Fruit fly (Drosophila melanogaster) whole organism, embryonic: ENCODE data around the gene CG43131.

Source experiments
- Atf-2 ChIP-seq: fragments of 200-800 bp; sonication (Bioruptor generic); optimal IDR thresholded peaks from 2 replicates; lab custom pipeline; 2016; ENCODE audit warnings: missing biosample characterization, missing genetic modification characterization
- BtbVII ChIP-seq: fragments of 200-800 bp; sonication (Bioruptor generic); optimal IDR thresholded peaks from 3 replicates; lab custom pipeline; 2017; ENCODE audit warnings: missing biosample characterization, mild to moderate bottlenecking, missing genetic modification characterization
- CG10959 ChIP-seq: fragments of 200-800 bp; sonication (Bioruptor generic); IDR thresholded peaks from 2 replicates; pipeline ENCODE4 v1.3.6; 2022; ENCODE audit warnings: missing biosample characterization, missing genetic modification characterization
- CG10979 ChIP-seq: fragments of 200-800 bp; sonication (Bioruptor generic); optimal IDR thresholded peaks from 2 replicates; lab custom pipeline; 2018; ENCODE audit warnings: missing biosample characterization, mild to moderate bottlenecking, missing genetic modification characterization, moderate library complexity
- CG13424 ChIP-seq: fragments of 200-800 bp; sonication (Bioruptor generic); optimal IDR thresholded peaks from 2 replicates; lab custom pipeline; 2019; ENCODE audit warnings: missing biosample characterization, mild to moderate bottlenecking, missing genetic modification characterization, moderate library complexity
- CG15269 ChIP-seq: fragments of 200-800 bp; sonication (Bioruptor generic); optimal IDR thresholded peaks from 2 replicates; lab custom pipeline; 2018; ENCODE audit warnings: missing biosample characterization, mild to moderate bottlenecking, missing genetic modification characterization, moderate library complexity
- CG17186 ChIP-seq: fragments of 200-800 bp; sonication (Bioruptor generic); optimal IDR thresholded peaks from 3 replicates; lab custom pipeline; 2017; ENCODE audit warnings: missing biosample characterization, missing genetic modification reagents, missing genetic modification characterization
- CG1832 ChIP-seq: fragments of 200-800 bp; sonication (Bioruptor generic); optimal IDR thresholded peaks from 2 replicates; lab custom pipeline; 2017; ENCODE audit warnings: missing biosample characterization, mild to moderate bottlenecking, missing genetic modification characterization, inconsistent platforms
- CG2129 ChIP-seq: fragments of 200-800 bp; sonication (Bioruptor generic); IDR thresholded peaks from 2 replicates; pipeline ENCODE4 v1.3.6; 2022; ENCODE audit warnings: missing biosample characterization, missing genetic modification characterization; ENCODE audit not compliant: partially characterized antibody
- CG2875 ChIP-seq: fragments of 200-800 bp; sonication (Bioruptor generic); optimal IDR thresholded peaks from 2 replicates; lab custom pipeline; 2017; ENCODE audit warnings: missing biosample characterization, mild to moderate bottlenecking, missing genetic modification characterization, missing genetic modification reagents
- CG31388 ChIP-seq: fragments of 200-800 bp; sonication (Bioruptor generic); optimal IDR thresholded peaks from 2 replicates; lab custom pipeline; 2016; ENCODE audit warnings: missing biosample characterization, missing genetic modification characterization
- CG32532 ChIP-seq: fragments of 200-800 bp; sonication (Bioruptor generic); IDR thresholded peaks from 2 replicates; pipeline ENCODE4 v1.3.6; 2022; ENCODE audit warnings: missing biosample characterization, missing genetic modification characterization
- CG3847 ChIP-seq: fragments of 200-800 bp; sonication (Bioruptor generic); IDR thresholded peaks from 2 replicates; pipeline ENCODE4 v1.3.6; 2022; ENCODE audit warnings: missing biosample characterization, missing genetic modification characterization
- CG4360 ChIP-seq: fragments of 200-800 bp; sonication (Bioruptor generic); IDR thresholded peaks from 2 replicates; pipeline ENCODE4 v1.3.6; 2022; ENCODE audit warnings: missing biosample characterization, missing genetic modification characterization
- CG4424 ChIP-seq: fragments of 200-800 bp; sonication (Bioruptor generic); optimal IDR thresholded peaks from 3 replicates; lab custom pipeline; 2016; ENCODE audit warnings: missing biosample characterization, missing genetic modification characterization
- CG5953 ChIP-seq: fragments of 200-800 bp; sonication (Bioruptor generic); IDR thresholded peaks from 2 replicates; pipeline ENCODE4 v1.3.6; 2022; ENCODE audit warnings: missing biosample characterization, missing genetic modification characterization
- CG6689 ChIP-seq: fragments of 200-800 bp; sonication (Bioruptor generic); IDR thresholded peaks from 2 replicates; pipeline ENCODE4 v1.3.6; 2022; ENCODE audit warnings: missing biosample characterization, missing genetic modification characterization
- CG6854 ChIP-seq: fragments of 200-800 bp; sonication (Bioruptor generic); optimal IDR thresholded peaks from 3 replicates; lab custom pipeline; 2017; ENCODE audit warnings: missing biosample characterization, mild to moderate bottlenecking, missing genetic modification characterization
- CG7271 ChIP-seq: fragments of 200-800 bp; sonication (Bioruptor generic); optimal IDR thresholded peaks from 2 replicates; lab custom pipeline; 2018; ENCODE audit warnings: missing biosample characterization, mild to moderate bottlenecking, missing genetic modification characterization, moderate library complexity
- CG7786 ChIP-seq: fragments of 200-800 bp; sonication (Bioruptor generic); optimal IDR thresholded peaks from 2 replicates; lab custom pipeline; 2016; ENCODE audit warnings: missing biosample characterization, missing genetic modification characterization
- CG8290 ChIP-seq, 3 experiments: fragments of 200-800 bp; sonication (Bioruptor generic); optimal IDR thresholded peaks; 2 replicates each; lab custom pipeline; 2016 to 2019; ENCODE audit warnings: missing biosample characterization in 3 of 3, missing genetic modification characterization in 3 of 3, mild to moderate bottlenecking in 2 of 3, moderate library complexity in 1 of 3
- CG9817 ChIP-seq: fragments of 200-800 bp; sonication (Bioruptor generic); optimal IDR thresholded peaks from 2 replicates; lab custom pipeline; 2018; ENCODE audit warnings: missing biosample characterization, mild to moderate bottlenecking, missing genetic modification characterization, moderate library complexity
- H2.0 ChIP-seq: fragments of 200-800 bp; sonication (Bioruptor generic); IDR thresholded peaks from 2 replicates; pipeline ENCODE4 v1.3.6; 2022; ENCODE audit warnings: missing biosample characterization, missing genetic modification characterization
- Hr39 ChIP-seq: fragments of >200 bp; optimal IDR thresholded peaks from 2 replicates; lab custom pipeline; 2017
- Hr51 ChIP-seq, 2 experiments: fragments of 200-800 bp; sonication (Bioruptor generic); optimal IDR thresholded peaks; 2 replicates in 1 of 2; 3 replicates in 1 of 2; lab custom pipeline; 2016 to 2018; ENCODE audit warnings: missing biosample characterization in 2 of 2, missing genetic modification characterization in 2 of 2, mild to moderate bottlenecking in 1 of 2, moderate library complexity in 1 of 2
- Nf-YA ChIP-seq: fragments of 200-800 bp; sonication (Bioruptor generic); IDR thresholded peaks from 2 replicates; pipeline ENCODE4 v1.3.6; 2022; ENCODE audit warnings: missing biosample characterization, missing genetic modification characterization
- Oaz ChIP-seq: fragments of 200-800 bp; sonication (Bioruptor generic); IDR thresholded peaks from 2 replicates; pipeline ENCODE4 v1.3.6; 2022; ENCODE audit warnings: missing biosample characterization, missing genetic modification characterization
- Ssrp ChIP-seq: fragments of 200-800 bp; sonication (Bioruptor generic); optimal IDR thresholded peaks from 2 replicates; lab custom pipeline; 2018; ENCODE audit warnings: missing biosample characterization, mild to moderate bottlenecking, missing genetic modification characterization, moderate library complexity
- Vsx1 ChIP-seq: fragments of 200-800 bp; sonication (Bioruptor generic); optimal IDR thresholded peaks from 2 replicates; lab custom pipeline; 2017; ENCODE audit warnings: missing biosample characterization, mild to moderate bottlenecking, missing genetic modification characterization, missing genetic modification reagents
- Xrp1 ChIP-seq: fragments of 200-800 bp; sonication (Bioruptor generic); IDR thresholded peaks from 2 replicates; pipeline ENCODE4 v1.3.6; 2022; ENCODE audit warnings: missing biosample characterization, missing genetic modification characterization
- br ChIP-seq: fragments of >200 bp; optimal IDR thresholded peaks from 2 replicates; lab custom pipeline; 2017
- dpn ChIP-seq, 2 experiments: fragments of 200-800 bp; sonication (Bioruptor generic); optimal IDR thresholded peaks; 3 replicates each; lab custom pipeline; 2016; ENCODE audit warnings: missing biosample characterization in 2 of 2, missing genetic modification characterization in 2 of 2
- ewg ChIP-seq: fragments of 200-800 bp; sonication (Bioruptor generic); optimal IDR thresholded peaks from 3 replicates; lab custom pipeline; 2017; ENCODE audit warnings: mild to moderate bottlenecking, missing biosample characterization, missing genetic modification reagents, missing genetic modification characterization
- fd64A ChIP-seq: fragments of 200-800 bp; sonication (Bioruptor generic); optimal IDR thresholded peaks from 3 replicates; lab custom pipeline; 2018; ENCODE audit warnings: missing biosample characterization, mild to moderate bottlenecking, missing genetic modification characterization
- fd96Cb ChIP-seq: fragments of 200-800 bp; sonication (Bioruptor generic); optimal IDR thresholded peaks from 2 replicates; lab custom pipeline; 2018; ENCODE audit warnings: missing biosample characterization, mild to moderate bottlenecking, missing genetic modification characterization, moderate library complexity
- ftz-f1 ChIP-seq: fragments of 200-800 bp; sonication (Bioruptor generic); optimal IDR thresholded peaks from 2 replicates; lab custom pipeline; 2016; ENCODE audit warnings: missing biosample characterization, missing genetic modification characterization
- ham ChIP-seq: fragments of 200-800 bp; sonication (Bioruptor generic); IDR thresholded peaks from 2 replicates; pipeline ENCODE4 v1.3.6; 2022; ENCODE audit warnings: missing biosample characterization, missing genetic modification characterization
- hb ChIP-seq: fragments of 200-800 bp; sonication (Bioruptor generic); IDR thresholded peaks from 3 replicates; pipeline ENCODE4 v1.3.6; 2022; ENCODE audit warnings: missing biosample characterization, missing genetic modification characterization; ENCODE audit not compliant: partially characterized antibody
- jigr1 ChIP-seq: fragments of 200-800 bp; sonication (Bioruptor generic); IDR thresholded peaks from 3 replicates; pipeline ENCODE4 v1.3.6; 2022; ENCODE audit warnings: missing biosample characterization, missing genetic modification characterization
- kay ChIP-seq: fragments of 200-800 bp; sonication (Bioruptor generic); optimal IDR thresholded peaks from 2 replicates; lab custom pipeline; 2016; ENCODE audit warnings: missing biosample characterization, missing genetic modification characterization
- lab ChIP-seq: fragments of 200-800 bp; sonication (Bioruptor generic); optimal IDR thresholded peaks from 3 replicates; lab custom pipeline; 2017; ENCODE audit warnings: missing biosample characterization, missing genetic modification characterization, mild to moderate bottlenecking, moderate library complexity, missing genetic modification reagents
- lilli ChIP-seq: fragments of 200-800 bp; sonication (Bioruptor generic); optimal IDR thresholded peaks from 3 replicates; lab custom pipeline; 2016; ENCODE audit warnings: missing biosample characterization, missing genetic modification characterization
- nmo ChIP-seq: fragments of 200-800 bp; sonication (Bioruptor generic); optimal IDR thresholded peaks from 2 replicates; lab custom pipeline; 2018; ENCODE audit warnings: missing biosample characterization, mild to moderate bottlenecking, missing genetic modification characterization, moderate library complexity
- pb ChIP-seq: fragments of 200-800 bp; sonication (Bioruptor generic); optimal IDR thresholded peaks from 3 replicates; lab custom pipeline; 2016; ENCODE audit warnings: missing biosample characterization, missing genetic modification characterization
- pnt ChIP-seq: fragments of 200-800 bp; sonication (Bioruptor generic); optimal IDR thresholded peaks from 3 replicates; lab custom pipeline; 2016; ENCODE audit warnings: missing biosample characterization, missing genetic modification characterization
- prd ChIP-seq, 3 experiments: fragments of >200 bp in 2 of 3; fragments of 200-800 bp in 1 of 3; sonication (Bioruptor generic) in 1 of 3; optimal IDR thresholded peaks in 2 of 3; IDR thresholded peaks in 1 of 3; 2 replicates in 2 of 3; 3 replicates in 1 of 3; pipeline versions ENCODE4 v1.3.6 to Lab custom; 2017 to 2022; ENCODE audit warnings: missing biosample characterization in 1 of 3, missing genetic modification characterization in 1 of 3
- rib ChIP-seq: fragments of 200-800 bp; sonication (Bioruptor generic); IDR thresholded peaks from 2 replicates; pipeline ENCODE4 v1.3.6; 2022; ENCODE audit warnings: missing biosample characterization, missing genetic modification characterization
- row ChIP-seq: fragments of 200-800 bp; sonication (Bioruptor generic); IDR thresholded peaks from 3 replicates; pipeline ENCODE4 v1.3.6; 2022; ENCODE audit warnings: missing biosample characterization, missing genetic modification characterization
- slbo ChIP-seq: fragments of 200-800 bp; sonication (Bioruptor generic); IDR thresholded peaks from 2 replicates; pipeline ENCODE4 v1.3.6; 2022; ENCODE audit warnings: missing biosample characterization, missing genetic modification characterization
- wek ChIP-seq: fragments of 200-800 bp; sonication (Bioruptor generic); optimal IDR thresholded peaks from 3 replicates; lab custom pipeline; 2018; ENCODE audit warnings: missing biosample characterization, mild to moderate bottlenecking, missing genetic modification characterization, moderate library complexity

The CG43131 gene

dm6 chr3R:5082955-5083537, 25.9 kb downstream of the CG43131 start (continued):
- TF ChIP-seq CG31388 (no peak), CG4360 (GFP tag; lab: Robert Waterston, UW) (no peak), wek (no peak), CG13424 (peak; percentile 26), Xrp1 (GFP tag; lab: Robert Waterston, UW) (no peak; the same call in 1 of the 2 replicates), dpn (GFP tag; optimal IDR thresholded peaks at IDR 0.05; lab: Kevin White, UChicago) (no peak), H2.0 (GFP tag; lab: Robert Waterston, UW) (peak; percentile 21; the same call in 1 of the 2 replicates), lab (peak; percentile 34), CG10979 (tag; lab: Kevin White, UChicago) (peak; percentile 16), CG4424 (GFP tag; lab: Kevin White, UChicago) (peak; percentile 9), CG9817 (tag; lab: Kevin White, UChicago) (peak; percentile 1), CG3847 (GFP tag; lab: Robert Waterston, UW) (peak; percentile 17; the same call in 1 of the 2 replicates), CG17186 (GFP tag; lab: Kevin White, UChicago) (no peak), CG7786 (GFP tag; lab: Kevin White, UChicago) (no peak), br (lab: Kevin White, UChicago) (no peak), nmo (GFP tag; lab: Kevin White, UChicago) (peak; percentile 6), pb (GFP tag; lab: Kevin White, UChicago) (no peak), CG7271 (no peak), lilli (GFP tag; lab: Kevin White, UChicago) (no peak), ham (GFP tag; lab: Robert Waterston, UW) (no peak), pnt (GFP tag; lab: Kevin White, UChicago) (no peak), CG2129 (GFP tag; lab: Robert Waterston, UW) (no peak), ewg (GFP tag; lab: Kevin White, UChicago) (no peak), CG8290 (GFP tag; optimal IDR thresholded peaks at IDR 0.05; lab: Kevin White, UChicago) (no peak), CG8290 (tag; optimal IDR thresholded peaks at IDR 0.05; lab: Kevin White, UChicago) (no peak), BtbVII (GFP tag; lab: Kevin White, UChicago) (no peak), CG15269 (tag; lab: Kevin White, UChicago) (peak; percentile 12), rib (GFP tag; lab: Robert Waterston, UW) (no peak), row (0 out of 3 replicates have a peak, but pooled peaks have one; percentile 35), jigr1 (no peak), CG1832 (no peak), Vsx1 (no peak), CG32532 (GFP tag; lab: Robert Waterston, UW) (0 out of 2 replicates have a peak, but pooled peaks have one; percentile 22), kay (no peak), hb (GFP tag; lab: Robert Waterston, UW) (no peak), Nf-YA (GFP tag; lab: Robert Waterston, UW) (no peak), CG2875 (GFP tag; lab: Kevin White, UChicago) (no peak), slbo (GFP tag; lab: Robert Waterston, UW) (peak; percentile 33; the same call in 1 of the 2 replicates), CG10959 (GFP tag; lab: Robert Waterston, UW) (no peak), ftz-f1 (GFP tag; lab: Kevin White, UChicago) (peak; percentile 35), fd96Cb (tag; lab: Kevin White, UChicago) (no peak), Atf-2 (GFP tag; lab: Kevin White, UChicago) (no peak), fd64A (GFP tag; lab: Kevin White, UChicago) (no peak), CG5953 (GFP tag; lab: Robert Waterston, UW) (no peak), CG6854 (GFP tag; lab: Kevin White, UChicago) (no peak), Hr51 (GFP tag; optimal IDR thresholded peaks at IDR 0.05; lab: Kevin White, UChicago) (peak in 1 of 2 experiments; percentile 9), prd (optimal IDR thresholded peaks at IDR 0.05; lab: Kevin White, UChicago) (no peak), prd (GFP tag; IDR thresholded peaks at IDR 0.05; lab: Robert Waterston, UW) (peak; percentile 27; the same call in 1 of the 3 replicates), Hr39 (lab: Kevin White, UChicago) (no peak), CG6689 (GFP tag; lab: Robert Waterston, UW) (no peak), Ssrp (tag; lab: Kevin White, UChicago) (peak; percentile 14), Oaz (GFP tag; lab: Robert Waterston, UW) (no peak)
